Worm (Caenorhabditis elegans) whole organism, dauer: ENCODE data around the gene oops-1.

Source experiments
- unc-62 ChIP-seq: sonication (generic microtip); optimal IDR thresholded peaks from 2 replicates; lab custom pipeline; 2017; ENCODE audit warnings: missing biosample characterization, missing genetic modification reagents, missing genetic modification characterization

Gene oops-1

DNA sequence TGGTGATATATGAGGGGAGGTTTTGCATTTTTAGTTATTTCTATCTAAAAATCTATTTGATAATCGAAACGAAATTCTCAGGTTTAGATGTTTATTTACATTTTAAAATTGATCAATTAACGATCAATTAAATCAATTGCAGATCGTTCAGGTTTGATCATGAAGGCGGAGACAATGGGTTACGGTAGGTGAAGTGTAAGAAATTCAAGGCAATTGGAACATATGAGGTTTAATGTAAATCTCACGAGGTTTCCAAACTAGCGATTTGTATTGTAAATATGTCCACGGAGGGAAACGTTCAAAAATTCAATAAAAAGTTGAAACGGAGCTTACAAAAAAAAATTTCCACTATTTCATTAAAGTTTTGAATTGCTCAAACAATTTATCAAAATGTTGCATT, 34.4 kb downstream of the oops-1 start:
- TF ChIP-seq unc-62 (GFP tag; lab: Kevin White, UChicago) = no peak

DNA sequence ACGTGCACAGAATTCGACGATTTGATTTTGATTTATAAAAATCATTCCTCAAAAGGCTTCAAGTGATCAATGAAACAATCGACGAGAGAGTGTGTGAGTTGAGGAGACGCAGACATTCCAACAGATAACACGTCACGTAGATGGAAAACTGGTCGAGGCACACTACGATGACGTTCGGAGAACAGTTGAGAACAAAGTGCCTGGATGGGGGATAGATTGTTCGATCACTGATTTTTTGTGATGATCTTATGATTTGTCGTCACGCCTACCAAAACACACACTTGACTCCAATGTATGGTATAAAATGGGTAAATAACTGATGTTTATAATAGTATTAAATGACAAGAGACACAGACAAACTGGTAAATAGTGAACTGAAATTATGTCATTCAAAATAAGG, 35.6 kb downstream of the oops-1 start:
- TF ChIP-seq unc-62 (GFP tag; lab: Kevin White, UChicago) = no peak

DNA sequence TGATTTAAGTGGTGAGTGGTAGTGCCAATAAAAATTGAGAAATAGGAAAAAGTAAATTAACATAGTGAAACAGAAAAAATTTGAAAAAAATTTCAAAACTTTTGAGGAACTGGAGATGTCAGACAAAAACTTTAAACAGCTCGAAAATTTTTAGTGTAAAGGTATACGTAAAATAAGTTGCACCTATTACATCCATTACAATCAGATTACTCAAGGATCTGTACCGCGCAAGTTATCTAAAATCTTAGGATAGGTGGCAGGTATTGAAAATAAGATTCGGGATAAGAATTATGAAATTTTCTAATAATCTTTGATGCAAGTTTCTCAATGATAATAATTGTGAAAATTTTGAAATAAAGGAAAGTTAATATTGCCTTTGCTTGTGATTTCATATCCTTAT, 47.1 kb downstream of the oops-1 start:
- no peak for TF ChIP-seq unc-62 (GFP tag; lab: Kevin White, UChicago)

DNA sequence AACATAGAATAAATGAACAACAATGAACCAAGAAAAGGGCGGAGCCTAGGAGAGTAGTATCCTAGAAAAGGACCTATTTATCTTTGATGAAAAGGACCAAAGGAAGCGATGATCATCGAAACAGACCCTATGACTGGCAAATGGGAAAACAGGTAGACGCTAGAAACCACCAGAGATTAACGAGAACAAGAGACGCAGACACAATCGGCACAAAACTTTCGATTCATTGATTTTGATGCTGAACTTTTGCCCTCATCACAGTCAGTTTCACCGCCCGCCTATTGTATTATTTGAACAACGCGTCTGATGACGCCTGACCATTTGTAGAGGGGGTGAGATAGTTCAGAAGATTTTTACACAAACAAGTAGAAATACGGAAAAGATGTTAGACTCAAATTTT, 48.3 kb downstream of the oops-1 start:
- TF ChIP-seq unc-62 (GFP tag; lab: Kevin White, UChicago) = no peak

DNA sequence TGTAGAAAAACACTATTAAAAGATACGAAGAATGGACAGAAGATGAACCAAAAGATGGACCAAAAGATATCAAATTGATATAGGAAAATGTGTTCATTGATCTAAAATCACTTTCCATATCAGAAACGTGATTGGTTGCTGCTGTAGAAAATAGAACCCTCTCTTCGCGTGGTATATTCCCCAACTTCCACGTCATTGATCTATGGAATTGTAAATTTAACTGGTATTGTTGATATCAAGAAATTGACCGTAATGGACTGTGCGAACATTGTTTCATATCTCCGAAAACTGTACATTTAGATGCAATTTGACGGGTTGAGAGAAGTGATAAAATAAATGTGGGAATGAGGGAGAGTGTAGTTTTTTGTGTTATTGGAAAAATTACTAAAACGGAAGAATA, 49.5 kb downstream of the oops-1 start:
- TF ChIP-seq unc-62 (GFP tag; lab: Kevin White, UChicago) = no peak

DNA sequence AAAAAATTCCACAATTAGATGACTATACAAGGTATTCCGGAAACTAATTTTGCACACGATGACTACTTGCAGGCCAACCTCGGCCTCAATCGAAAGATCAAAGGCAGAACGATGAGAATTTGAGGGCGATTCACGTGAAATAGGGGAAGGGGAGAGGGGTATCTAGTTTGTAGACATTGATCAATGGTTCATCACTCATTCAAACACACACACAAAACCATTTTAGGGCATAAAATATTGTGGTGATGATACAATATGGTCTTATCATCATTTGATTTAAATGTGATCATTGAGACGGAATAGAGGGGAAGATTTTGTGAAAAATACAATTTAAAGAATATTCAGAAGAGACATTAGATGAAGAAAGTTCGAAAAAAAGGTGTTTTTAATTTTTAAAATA, 51.2 kb downstream of the oops-1 start:
- no peak for TF ChIP-seq unc-62 (GFP tag; lab: Kevin White, UChicago)
